Worm (Caenorhabditis elegans) whole organism, late embryonic: Measurements from ENCODE around the gene best-20.

ENCODE experiments used
- C08G9.2 ChIP-seq: sonication (generic microtip); optimal IDR thresholded peaks from 2 replicates; lab custom pipeline; 2016; ENCODE audit warnings: mild to moderate bottlenecking, missing genetic modification characterization, moderate library complexity, missing compliant biosample characterization
- K09A11.1 ChIP-seq: sonication (generic microtip); optimal IDR thresholded peaks from 2 replicates; lab custom pipeline; 2017; ENCODE audit warnings: antibody characterized with exemption, mild to moderate bottlenecking, missing genetic modification characterization, missing compliant biosample characterization; ENCODE audit not compliant: insufficient read depth
- T23F11.4 ChIP-seq: fragments of 200-800 bp; sonication (Bioruptor generic); optimal IDR thresholded peaks from 2 replicates; lab custom pipeline; 2018; ENCODE audit warnings: mild to moderate bottlenecking, missing genetic modification characterization, missing compliant biosample characterization
- Y22D7AL.16 ChIP-seq: sonication (generic microtip); optimal IDR thresholded peaks from 2 replicates; lab custom pipeline; 2016; ENCODE audit warnings: missing genetic modification characterization, missing compliant biosample characterization
- ahr-1 ChIP-seq: sonication (generic microtip); optimal IDR thresholded peaks from 2 replicates; lab custom pipeline; 2016; ENCODE audit warnings: missing genetic modification characterization, missing compliant biosample characterization
- ama-1 ChIP-seq: fragments of 150-350 bp; optimal IDR thresholded peaks from 2 replicates; lab custom pipeline; 2014
- ceh-18 ChIP-seq: sonication (generic microtip); optimal IDR thresholded peaks from 2 replicates; lab custom pipeline; 2016; ENCODE audit warnings: missing genetic modification characterization, missing compliant biosample characterization
- ceh-19 ChIP-seq: fragments of 200-800 bp; sonication (Bioruptor generic); optimal IDR thresholded peaks from 2 replicates; lab custom pipeline; 2018; ENCODE audit warnings: mild to moderate bottlenecking, missing genetic modification characterization, missing compliant biosample characterization
- ceh-24 ChIP-seq: sonication (generic microtip); optimal IDR thresholded peaks from 2 replicates; lab custom pipeline; 2016; ENCODE audit warnings: mild to moderate bottlenecking, missing genetic modification characterization, missing compliant biosample characterization
- ceh-30 ChIP-seq: fragments of 150-350 bp; optimal IDR thresholded peaks from 2 replicates; lab custom pipeline; 2014; ENCODE audit warnings: missing biosample characterization, missing genetic modification characterization
- ceh-31 ChIP-seq: sonication (generic microtip); optimal IDR thresholded peaks from 2 replicates; lab custom pipeline; 2016; ENCODE audit warnings: missing genetic modification characterization, missing compliant biosample characterization
- ceh-48 ChIP-seq: sonication (generic microtip); optimal IDR thresholded peaks from 2 replicates; lab custom pipeline; 2016; ENCODE audit warnings: missing genetic modification characterization, inconsistent platforms, missing compliant biosample characterization
- ceh-9 ChIP-seq: sonication (generic microtip); optimal IDR thresholded peaks from 2 replicates; lab custom pipeline; 2016; ENCODE audit warnings: mild to moderate bottlenecking, missing genetic modification characterization, inconsistent platforms, missing compliant biosample characterization
- elt-2 ChIP-seq: sonication (generic microtip); optimal IDR thresholded peaks from 2 replicates; lab custom pipeline; 2016; ENCODE audit warnings: missing genetic modification reagents, missing genetic modification characterization, missing compliant biosample characterization
- elt-4 ChIP-seq: sonication (generic microtip); optimal IDR thresholded peaks from 2 replicates; lab custom pipeline; 2016; ENCODE audit warnings: missing genetic modification characterization, missing compliant biosample characterization
- fax-1 ChIP-seq: sonication (generic microtip); optimal IDR thresholded peaks from 2 replicates; lab custom pipeline; 2016; ENCODE audit warnings: missing genotype, missing genetic modification characterization, missing compliant biosample characterization
- fkh-10 ChIP-seq: fragments of 150-350 bp; optimal IDR thresholded peaks from 2 replicates; lab custom pipeline; 2014; ENCODE audit warnings: missing biosample characterization, missing genetic modification reagents, missing genetic modification characterization
- hlh-13 ChIP-seq: fragments of 200-800 bp; sonication (Bioruptor generic); optimal IDR thresholded peaks from 2 replicates; lab custom pipeline; 2018; ENCODE audit warnings: mild to moderate bottlenecking, missing genetic modification characterization, missing compliant biosample characterization
- hlh-15 ChIP-seq: sonication (generic microtip); optimal IDR thresholded peaks from 2 replicates; lab custom pipeline; 2016; ENCODE audit warnings: missing genetic modification characterization, missing compliant biosample characterization
- hlh-30 ChIP-seq: sonication (generic microtip); optimal IDR thresholded peaks from 2 replicates; lab custom pipeline; 2017; ENCODE audit warnings: antibody characterized with exemption, missing genetic modification characterization, missing compliant biosample characterization; ENCODE audit not compliant: insufficient read depth
- lim-6 ChIP-seq: sonication (generic microtip); optimal IDR thresholded peaks from 2 replicates; lab custom pipeline; 2016; ENCODE audit warnings: missing genetic modification characterization, missing compliant biosample characterization
- mec-3 ChIP-seq: sonication (generic microtip); optimal IDR thresholded peaks from 2 replicates; lab custom pipeline; 2016; ENCODE audit warnings: borderline replicate concordance, missing genetic modification characterization, missing compliant biosample characterization
- nfya-1 ChIP-seq: sonication (generic microtip); optimal IDR thresholded peaks from 2 replicates; lab custom pipeline; 2017; ENCODE audit warnings: missing genetic modification characterization, mild to moderate bottlenecking, missing compliant biosample characterization, antibody characterized with exemption, moderate library complexity
- nhr-11 ChIP-seq: fragments of 150-350 bp; optimal IDR thresholded peaks from 2 replicates; lab custom pipeline; 2014; ENCODE audit warnings: missing biosample characterization, missing genetic modification characterization
- nhr-232 ChIP-seq: sonication (generic microtip); optimal IDR thresholded peaks from 2 replicates; lab custom pipeline; 2016; ENCODE audit warnings: missing genetic modification characterization, missing compliant biosample characterization
- odd-2 ChIP-seq: sonication (generic microtip); optimal IDR thresholded peaks from 2 replicates; lab custom pipeline; 2017; ENCODE audit warnings: antibody characterized with exemption, mild to moderate bottlenecking, missing genetic modification characterization, missing compliant biosample characterization
- pha-4 ChIP-seq: fragments of 150-350 bp; optimal IDR thresholded peaks from 2 replicates; lab custom pipeline; 2018; ENCODE audit warnings: missing biosample characterization, missing genetic modification reagents, missing genetic modification characterization
- pros-1 ChIP-seq: fragments of 150-350 bp; optimal IDR thresholded peaks from 2 replicates; lab custom pipeline; 2014; ENCODE audit warnings: missing biosample characterization, missing genetic modification reagents, missing genetic modification characterization
- ref-2 ChIP-seq: sonication (generic microtip); optimal IDR thresholded peaks from 2 replicates; lab custom pipeline; 2016; ENCODE audit warnings: missing genetic modification characterization, missing compliant biosample characterization
- sdc-2 ChIP-seq: sonication (generic microtip); optimal IDR thresholded peaks from 2 replicates; lab custom pipeline; 2016; ENCODE audit warnings: missing genotype, missing genetic modification characterization, missing compliant biosample characterization
- sox-2 ChIP-seq: fragments of 200-800 bp; sonication (Bioruptor generic); IDR thresholded peaks from 2 replicates; pipeline ENCODE4 v1.3.6; 2022; ENCODE audit warnings: missing genetic modification reagents, missing genetic modification characterization, missing compliant biosample characterization
- syd-9 ChIP-seq: sonication (generic microtip); optimal IDR thresholded peaks from 2 replicates; lab custom pipeline; 2016; ENCODE audit warnings: mild to moderate bottlenecking, missing genetic modification characterization, moderate library complexity, missing compliant biosample characterization
- tbx-2 ChIP-seq: sonication (generic microtip); optimal IDR thresholded peaks from 2 replicates; lab custom pipeline; 2016; ENCODE audit warnings: missing genetic modification characterization, missing compliant biosample characterization
- tbx-7 ChIP-seq: sonication (generic microtip); optimal IDR thresholded peaks from 2 replicates; lab custom pipeline; 2016; ENCODE audit warnings: missing genotype, missing genetic modification characterization, missing compliant biosample characterization
- ttx-3 ChIP-seq: sonication (generic microtip); optimal IDR thresholded peaks from 2 replicates; lab custom pipeline; 2016; ENCODE audit warnings: missing genetic modification reagents, missing genetic modification characterization, missing compliant biosample characterization
- unc-42 ChIP-seq: sonication (generic microtip); optimal IDR thresholded peaks from 2 replicates; lab custom pipeline; 2016; ENCODE audit warnings: missing genotype, missing genetic modification characterization, missing compliant biosample characterization
- unc-55 ChIP-seq: sonication (generic microtip); optimal IDR thresholded peaks from 2 replicates; lab custom pipeline; 2017; ENCODE audit warnings: missing biosample characterization, missing genetic modification reagents, missing genetic modification characterization

best-20 gene

ce11 chrIV:3720644-3721043 is 35.4 kb upstream of the best-20 start:
- no peak for TF ChIP-seq ama-1 (lab: Kevin White, UChicago)
- no peak for TF ChIP-seq pha-4 (tag; lab: Kevin White, UChicago)
- no peak for TF ChIP-seq mec-3 (tag; lab: Kevin White, UChicago)
- no peak for TF ChIP-seq ref-2 (tag; lab: Kevin White, UChicago)
- TF ChIP-seq ahr-1: no peak
- no peak for TF ChIP-seq sdc-2 (tag; lab: Kevin White, UChicago)
- no peak for TF ChIP-seq ceh-31
- TF ChIP-seq tbx-2 (tag; lab: Kevin White, UChicago): no peak
- no peak for TF ChIP-seq syd-9 (tag; lab: Kevin White, UChicago)
- TF ChIP-seq nhr-232 (tag; lab: Kevin White, UChicago): no peak
- TF ChIP-seq fkh-10: no peak
- no peak for TF ChIP-seq ceh-18

- TF ChIP-seq ref-2 (tag; lab: Kevin White, UChicago) (no peak), elt-2 (tag; lab: Kevin White, UChicago) (peak; percentile 52)
Measured at ce11 chrIV:3721973-3722372, 34.0 kb upstream of the best-20 start.

- no peak for TF ChIP-seq nhr-11
- no peak for TF ChIP-seq nfya-1 (tag; lab: Kevin White, UChicago)
- TF ChIP-seq tbx-7 (tag; lab: Kevin White, UChicago): no peak
- TF ChIP-seq pros-1 (tag; lab: Kevin White, UChicago): no peak
- no peak for TF ChIP-seq hlh-13 (GFP tag; lab: Kevin White, UChicago)
- no peak for TF ChIP-seq lim-6 (tag; lab: Kevin White, UChicago)
- TF ChIP-seq ceh-24: no peak
- no peak for TF ChIP-seq ceh-19 (GFP tag; lab: Kevin White, UChicago)
- no peak for TF ChIP-seq T23F11.4 (GFP tag; lab: Kevin White, UChicago)
- TF ChIP-seq ceh-9 (tag; lab: Kevin White, UChicago): no peak
- no peak for TF ChIP-seq ttx-3 (tag; lab: Kevin White, UChicago)
- no peak for TF ChIP-seq ceh-48
- no peak for TF ChIP-seq elt-4
- TF ChIP-seq sox-2 (GFP tag; lab: Robert Waterston, UW): no peak
- TF ChIP-seq elt-2 (tag; lab: Kevin White, UChicago): no peak
- no peak for TF ChIP-seq fax-1
Measured at ce11 chrIV:3722690-3723089, 33.3 kb upstream of the best-20 start, which contains the start of gene Y37E11AM.4. TSS of gene Y37E11AM.4 (minus strand) at chrIV:3722790.

- TF ChIP-seq C08G9.2 (tag; lab: Kevin White, UChicago): no peak
- no peak for TF ChIP-seq unc-55 (GFP tag; lab: Kevin White, UChicago)
- no peak for TF ChIP-seq hlh-15
- no peak for TF ChIP-seq Y22D7AL.16 (tag; lab: Kevin White, UChicago)
- TF ChIP-seq ceh-30 (tag; lab: Kevin White, UChicago): no peak
- no peak for TF ChIP-seq hlh-30 (tag; lab: Kevin White, UChicago)
- no peak for TF ChIP-seq K09A11.1 (tag; lab: Kevin White, UChicago)
Measured at ce11 chrIV:3725361-3725760, 30.7 kb upstream of the best-20 start, which contains the start of gene Y37E11AM.2. TSS of gene Y37E11AM.2 (minus strand) at chrIV:3725461.

ce11 chrIV:3725845-3726244 is 30.2 kb upstream of the best-20 start, which contains the start of gene smgl-2:
TSS of gene smgl-2 (plus strand) at chrIV:3726164.
- peak; percentile 7 for TF ChIP-seq unc-42 (tag; lab: Kevin White, UChicago)
- TF ChIP-seq odd-2: no peak
- TF ChIP-seq fax-1: no peak
- TF ChIP-seq nfya-1 (tag; lab: Kevin White, UChicago): peak; percentile 68
- TF ChIP-seq unc-55 (GFP tag; lab: Kevin White, UChicago): peak; percentile 62
